Worm (Caenorhabditis elegans): ENCODE results near the gene Y56A3A.2.

DNA sequence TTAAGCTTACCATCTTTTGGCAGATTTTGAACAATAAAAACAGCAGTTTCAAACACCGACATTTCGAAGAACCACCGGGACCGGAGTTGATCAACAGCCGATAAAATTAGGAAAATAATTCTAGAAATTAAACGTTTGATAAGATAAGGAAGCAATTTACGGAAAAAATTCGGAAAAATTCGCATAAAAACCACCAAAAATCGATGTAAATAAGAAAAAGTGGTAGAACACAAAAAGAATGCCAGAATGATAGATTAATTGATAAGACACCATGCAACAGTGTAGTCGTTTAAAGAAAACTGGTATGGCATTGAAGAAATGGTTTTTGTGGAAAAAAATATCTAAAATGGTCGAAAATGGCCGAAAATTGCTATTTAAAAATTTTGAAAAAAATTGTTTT, 39.6 kb downstream of the Y56A3A.2 start, which contains the start of gene maa-1:
- TF ChIP-seq ztf-29 (GFP tag; IDR thresholded peaks at IDR 0.05) (no peak), ztf-23 (GFP tag; IDR thresholded peaks at IDR 0.05) (no peak), ref-1 (GFP tag; conservative IDR thresholded peaks at IDR 0.05) (no peak), flt-1 (GFP tag; IDR thresholded peaks at IDR 0.05) (no peak), med-1 (GFP tag; optimal IDR thresholded peaks at IDR 0.05; ENCODE audit: insufficient read depth) (no peak), tab-1 (GFP tag; IDR thresholded peaks at IDR 0.05) (no peak), T22C8.4 (GFP tag; IDR thresholded peaks at IDR 0.05) (no peak)
